Fruit fly (Drosophila melanogaster): ENCODE measurements around the gene Polr2J.

Polr2J gene

dm6 chr2L:17384331-17385220 is 25.6 kb downstream of the Polr2J start, which contains the start of gene CLIP-190 (continued):
- TF ChIP-seq CG12104 (GFP tag; optimal IDR thresholded peaks at IDR 0.05): no peak
- TF ChIP-seq sob (GFP tag; IDR thresholded peaks at IDR 0.05): 0 out of 2 replicates have a peak, but pooled peaks have one; percentile 17
- TF ChIP-seq CG12236 (GFP tag; optimal IDR thresholded peaks at IDR 0.05): no peak
- no peak for TF ChIP-seq CG11504 (tag; optimal IDR thresholded peaks at IDR 0.05)
- peak; percentile 30 for TF ChIP-seq pho (GFP tag; optimal IDR thresholded peaks at IDR 0.05)
- no peak for TF ChIP-seq CG15514 (GFP tag; optimal IDR thresholded peaks at IDR 0.05)
- TF ChIP-seq CG34422 (GFP tag; IDR thresholded peaks at IDR 0.05): peak; percentile 70; the same call in 2 of the 3 replicates
- no peak for TF ChIP-seq CG8281 (tag; optimal IDR thresholded peaks at IDR 0.05)
- no peak for TF ChIP-seq Mad (GFP tag; optimal IDR thresholded peaks at IDR 0.05)
- no peak for TF ChIP-seq pum (GFP tag; optimal IDR thresholded peaks at IDR 0.05)
- TF ChIP-seq cwo (GFP tag; optimal IDR thresholded peaks at IDR 0.05): no peak
- TF ChIP-seq stc (GFP tag; IDR thresholded peaks at IDR 0.05): no peak
- TF ChIP-seq emc (GFP tag; optimal IDR thresholded peaks at IDR 0.05): no peak
- no peak for TF ChIP-seq CG15011 (GFP tag; optimal IDR thresholded peaks at IDR 0.05)
- peak; percentile 17 for TF ChIP-seq CG18476 (GFP tag; optimal IDR thresholded peaks at IDR 0.05)
- TF ChIP-seq CG17568 (GFP tag; optimal IDR thresholded peaks at IDR 0.05): no peak
- TF ChIP-seq Ets65A (GFP tag): no peak
- no peak for TF ChIP-seq Neu2 (GFP tag; optimal IDR thresholded peaks at IDR 0.05; ENCODE audit: borderline replicate concordance)
- 0 out of 2 replicates have a peak, but pooled peaks have one; percentile 32 for TF ChIP-seq rib (GFP tag; IDR thresholded peaks at IDR 0.05)
- TF ChIP-seq B-H1 (GFP tag; IDR thresholded peaks at IDR 0.05): no peak
- TF ChIP-seq CG7928 (GFP tag; optimal IDR thresholded peaks at IDR 0.05): no peak
- TF ChIP-seq insv (GFP tag; optimal IDR thresholded peaks at IDR 0.05): no peak
- TF ChIP-seq ash1 (GFP tag; optimal IDR thresholded peaks at IDR 0.05): no peak
- TF ChIP-seq salm (tag; optimal IDR thresholded peaks at IDR 0.05): no peak
- TF ChIP-seq CG16813 (GFP tag; IDR thresholded peaks at IDR 0.05; ENCODE audit: partially characterized antibody): peak; percentile 65
- no peak for TF ChIP-seq gro (GFP tag; optimal IDR thresholded peaks at IDR 0.05)
- TF ChIP-seq CG18262 (tag; optimal IDR thresholded peaks at IDR 0.05): peak; percentile 100
- no peak for TF ChIP-seq CG9727 (GFP tag; optimal IDR thresholded peaks at IDR 0.05)
- TF ChIP-seq CG14014 (GFP tag; IDR thresholded peaks at IDR 0.05): no peak
- no peak for TF ChIP-seq CG7786 (GFP tag; optimal IDR thresholded peaks at IDR 0.05)
- no peak for TF ChIP-seq GATAe (GFP tag; conservative IDR thresholded peaks at IDR 0.05)
- no peak for TF ChIP-seq CG14050 (GFP tag; IDR thresholded peaks at IDR 0.05)
- TF ChIP-seq CG2199 (GFP tag; IDR thresholded peaks at IDR 0.05): no peak
- TF ChIP-seq CG2678 (tag; optimal IDR thresholded peaks at IDR 0.05): no peak
- peak; percentile 8 to 26 for TF ChIP-seq dpn (GFP tag; optimal IDR thresholded peaks at IDR 0.05)
- TF ChIP-seq CG9876 (GFP tag; optimal IDR thresholded peaks at IDR 0.05): no peak
- TF ChIP-seq zen2 (GFP tag; IDR thresholded peaks at IDR 0.05; ENCODE audit: partially characterized antibody): peak; percentile 10; the same call in 1 of the 3 replicates
- TF ChIP-seq Meics (GFP tag; optimal IDR thresholded peaks at IDR 0.05): no peak
- TF ChIP-seq bowl (GFP tag; IDR thresholded peaks at IDR 0.05): no peak
- no peak for TF ChIP-seq CG13296 (GFP tag; optimal IDR thresholded peaks at IDR 0.05)
- peak; percentile 15 for TF ChIP-seq ind (GFP tag; optimal IDR thresholded peaks at IDR 0.05)
- TF ChIP-seq pzg (GFP tag; optimal IDR thresholded peaks at IDR 0.05): peak; percentile 68
- no peak for TF ChIP-seq abd-A (tag; optimal IDR thresholded peaks at IDR 0.05)
- no peak for TF ChIP-seq CG12071 (GFP tag; optimal IDR thresholded peaks at IDR 0.05)
- no peak for TF ChIP-seq Ada2b (GFP tag; IDR thresholded peaks at IDR 0.05)
- TF ChIP-seq eve (GFP tag; optimal IDR thresholded peaks at IDR 0.05): peak in 1 of 2 experiments; percentile 41
- peak; percentile 66 for TF ChIP-seq Rfx (GFP tag; IDR thresholded peaks at IDR 0.05)
- no peak for TF ChIP-seq CG14667 (GFP tag; IDR thresholded peaks at IDR 0.05)
- TF ChIP-seq Lpt (GFP tag; optimal IDR thresholded peaks at IDR 0.05): no peak
